Fruit fly (Drosophila melanogaster) whole organism, adult: ENCODE data around the gene p.

Source experiments
- CG1620 ChIP-seq: fragments of 200-800 bp; sonication (Bioruptor generic); optimal IDR thresholded peaks from 2 replicates; lab custom pipeline; 2016; ENCODE audit warnings: missing biosample characterization, missing genetic modification characterization
- CG7045 ChIP-seq: fragments of 200-800 bp; sonication (Bioruptor generic); optimal IDR thresholded peaks from 2 replicates; lab custom pipeline; 2017; ENCODE audit warnings: missing biosample characterization, mild to moderate bottlenecking, missing genetic modification characterization
- cic ChIP-seq: fragments of 200-800 bp; sonication (Bioruptor generic); optimal IDR thresholded peaks from 2 replicates; lab custom pipeline; 2017; ENCODE audit warnings: missing biosample characterization, mild to moderate bottlenecking, missing genetic modification characterization, moderate library complexity
- kay ChIP-seq: fragments of 200-800 bp; sonication (Bioruptor generic); peaks from one replicate; lab custom pipeline; 2016; ENCODE audit warnings: missing biosample characterization, missing genetic modification characterization, borderline replicate concordance
- tj ChIP-seq: fragments of 200-800 bp; sonication (Bioruptor generic); optimal IDR thresholded peaks from 3 replicates; lab custom pipeline; 2017; ENCODE audit warnings: missing biosample characterization, mild to moderate bottlenecking, missing genetic modification characterization, moderate library complexity

DNA sequence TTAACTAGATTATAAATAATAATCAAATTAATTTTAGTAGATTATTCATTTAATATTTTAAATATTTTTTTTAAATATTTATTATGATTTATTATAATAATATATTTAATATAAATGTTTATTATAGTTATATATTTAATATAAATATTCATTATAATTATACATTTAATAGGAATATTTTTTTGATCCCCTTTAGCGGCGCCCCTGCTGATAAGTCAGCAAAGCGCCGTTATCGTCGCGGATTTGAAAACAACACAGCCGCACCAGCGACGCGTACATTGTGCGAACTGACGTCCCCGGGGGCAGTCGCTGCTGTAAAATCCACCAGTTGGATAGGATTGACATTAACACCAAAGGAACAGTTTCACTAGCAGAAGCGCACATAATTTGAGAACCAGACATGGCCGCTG, 42.2 kb upstream of the p start, which contains the start of gene CG8112:
- TF ChIP-seq cic (GFP tag; lab: Kevin White, UChicago): no peak
- TF ChIP-seq CG1620 (GFP tag; lab: Kevin White, UChicago): no peak
- peak; percentile 76 for TF ChIP-seq kay (GFP tag; lab: Kevin White, UChicago)
- peak; percentile 58 for TF ChIP-seq CG7045 (GFP tag; lab: Kevin White, UChicago)
- peak; percentile 83 for TF ChIP-seq tj
